Fruit fly (Drosophila melanogaster) Kc167 (cell line): ENCODE data around the gene CG7860.

Source experiments
- Myc ChIP-seq: fragments of >200 bp; optimal IDR thresholded peaks from 2 replicates; lab custom pipeline; 2017; ENCODE audit warnings: missing external identifiers
- ttk ChIP-seq: sonication (Bioruptor generic); optimal IDR thresholded peaks from 2 replicates; lab custom pipeline; 2017; ENCODE audit warnings: missing external identifiers

DNA sequence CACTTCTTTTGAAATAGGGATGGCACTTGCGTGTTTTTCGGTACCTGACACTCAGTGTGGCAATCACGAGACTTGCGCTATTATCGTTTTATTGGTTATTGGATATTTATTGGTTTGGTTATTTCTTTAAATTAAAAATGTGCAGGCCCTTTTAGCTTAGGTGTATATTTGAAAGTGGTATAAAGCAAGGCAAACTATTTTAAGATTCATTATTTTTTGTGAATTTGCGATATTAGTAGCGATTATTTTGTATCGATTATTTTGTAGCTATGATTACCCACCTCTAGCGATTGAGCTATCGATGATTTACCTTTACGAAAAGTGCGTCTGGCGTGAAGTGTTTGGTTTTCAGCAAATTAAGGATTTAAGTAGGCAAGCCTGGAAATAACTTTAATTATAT lies 14.1 kb downstream of the CG7860 start, which contains the start of the genes CG9215 and CG8097:
- no peak for TF ChIP-seq Myc
- no peak for TF ChIP-seq ttk
